Worm (Caenorhabditis elegans): ENCODE results near the gene gst-20.

- no peak for TF ChIP-seq unc-39 (tag; optimal IDR thresholded peaks at IDR 0.05)
- no peak for TF ChIP-seq ceh-82 (tag; optimal IDR thresholded peaks at IDR 0.05)
- TF ChIP-seq nhr-6 (tag; optimal IDR thresholded peaks at IDR 0.05) = no peak
- TF ChIP-seq ZK546.5 (tag; optimal IDR thresholded peaks at IDR 0.05) = no peak
- TF ChIP-seq ces-1 (GFP tag; optimal IDR thresholded peaks at IDR 0.05) = no peak
- TF ChIP-seq duxl-1 (tag; optimal IDR thresholded peaks at IDR 0.05; ENCODE audit: poor library complexity) = no peak
- TF ChIP-seq unc-62 (GFP tag; optimal IDR thresholded peaks at IDR 0.05 in 1 of 2) = no peak
- no peak for TF ChIP-seq unc-62 (tag; optimal IDR thresholded peaks at IDR 0.05)
- no peak for TF ChIP-seq mxl-3 (GFP tag; optimal IDR thresholded peaks at IDR 0.05)
- no peak for TF ChIP-seq lin-15B (tag; optimal IDR thresholded peaks at IDR 0.05)
- TF ChIP-seq snpc-4 (tag; optimal IDR thresholded peaks at IDR 0.05) = no peak
These were observed 19.2 kb downstream of the gst-20 start, which contains the start of gene clec-145 for ce11 chrII:13590461-13590860.

All from whole organism, L4 larva.